Worm (Caenorhabditis elegans): Measurements from ENCODE around the gene dro-1.

dro-1 gene

ce11 chrIII:13348891-13349290 is 6.4 kb downstream of the dro-1 start:
- no peak for TF ChIP-seq ccch-3 (GFP tag; optimal IDR thresholded peaks at IDR 0.05)
- TF ChIP-seq akir-1 (GFP tag; optimal IDR thresholded peaks at IDR 0.05): no peak
- TF ChIP-seq efl-1 (GFP tag; optimal IDR thresholded peaks at IDR 0.05): no peak
- no peak for TF ChIP-seq cebp-1 (GFP tag; IDR thresholded peaks at IDR 0.05)
- no peak for TF ChIP-seq cebp-1 (tag; optimal IDR thresholded peaks at IDR 0.05)
- no peak for TF ChIP-seq chd-7 (tag; optimal IDR thresholded peaks at IDR 0.05)

ce11 chrIII:13350964-13351363 is 8.5 kb downstream of the dro-1 start:
- no peak for TF ChIP-seq snpc-3.4 (tag; optimal IDR thresholded peaks at IDR 0.05)
- TF ChIP-seq tlf-1 (GFP tag; optimal IDR thresholded peaks at IDR 0.05): no peak
- no peak for TF ChIP-seq egrh-3 (GFP tag; IDR thresholded peaks at IDR 0.05)
- no peak for TF ChIP-seq Y53G8AR.9 (GFP tag; conservative IDR thresholded peaks at IDR 0.05)
- TF ChIP-seq athp-1 (tag; optimal IDR thresholded peaks at IDR 0.05): no peak
- TF ChIP-seq sptf-2 (GFP tag; optimal IDR thresholded peaks at IDR 0.05): no peak
- no peak for TF ChIP-seq nhr-90 (tag; optimal IDR thresholded peaks at IDR 0.05)
- TF ChIP-seq ztf-22 (GFP tag; optimal IDR thresholded peaks at IDR 0.05): no peak
- TF ChIP-seq xnd-1 (tag; optimal IDR thresholded peaks at IDR 0.05): no peak
- no peak for TF ChIP-seq gei-17 (GFP tag; optimal IDR thresholded peaks at IDR 0.05)
- no peak for TF ChIP-seq pbrm-1 (GFP tag; IDR thresholded peaks at IDR 0.05)
- no peak for TF ChIP-seq dpff-1 (tag; optimal IDR thresholded peaks at IDR 0.05)

ce11 chrIII:13359256-13359655 is 16.8 kb downstream of the dro-1 start, which contains the start of gene F53A2.9:
Gene F53A2.9 (minus strand): TSS chrIII:13359356.
- no peak for TF ChIP-seq dpl-1 (GFP tag; optimal IDR thresholded peaks at IDR 0.05)
- TF ChIP-seq F23B12.7 (tag; optimal IDR thresholded peaks at IDR 0.05; ENCODE audit: insufficient read depth): no peak
- TF ChIP-seq nhr-120 (GFP tag; IDR thresholded peaks at IDR 0.05): no peak
- TF ChIP-seq aptf-3 (GFP tag; IDR thresholded peaks at IDR 0.05): no peak
- TF ChIP-seq egl-18 (GFP tag; IDR thresholded peaks at IDR 0.05): no peak

ce11 chrIII:13359847-13360246 is 17.4 kb downstream of the dro-1 start:
- TF ChIP-seq egl-18 (GFP tag; IDR thresholded peaks at IDR 0.05) (no peak), K12H6.12 (tag; optimal IDR thresholded peaks at IDR 0.05) (peak; percentile 40), F23B12.7 (tag; optimal IDR thresholded peaks at IDR 0.05; ENCODE audit: insufficient read depth) (peak; percentile 41), hmg-1.2 (GFP tag; IDR thresholded peaks at IDR 0.05) (peak; percentile 10; the same call in 1 of the 2 replicates), tlf-1 (GFP tag; optimal IDR thresholded peaks at IDR 0.05) (no peak), lin-54 (GFP tag; optimal IDR thresholded peaks at IDR 0.05) (no peak), nhr-80 (tag; optimal IDR thresholded peaks at IDR 0.05) (peak; percentile 60), attf-5 (GFP tag; optimal IDR thresholded peaks at IDR 0.05) (peak; percentile 67)

- TF ChIP-seq K12H6.12 (tag; optimal IDR thresholded peaks at IDR 0.05): no peak
- TF ChIP-seq dpl-1 (GFP tag; optimal IDR thresholded peaks at IDR 0.05): no peak
- TF ChIP-seq attf-5 (GFP tag; optimal IDR thresholded peaks at IDR 0.05): no peak
- TF ChIP-seq snpc-1.1 (tag; optimal IDR thresholded peaks at IDR 0.05; ENCODE audit: insufficient read depth): no peak
- TF ChIP-seq F49E8.2 (tag; optimal IDR thresholded peaks at IDR 0.05; ENCODE audit: insufficient read depth): no peak
- TF ChIP-seq aptf-3 (GFP tag; IDR thresholded peaks at IDR 0.05): no peak
- TF ChIP-seq sptf-2 (GFP tag; optimal IDR thresholded peaks at IDR 0.05): no peak
- TF ChIP-seq ztf-3 (GFP tag; optimal IDR thresholded peaks at IDR 0.05): no peak
- no peak for TF ChIP-seq snpc-3.4 (tag; optimal IDR thresholded peaks at IDR 0.05)
- TF ChIP-seq rpc-1 (optimal IDR thresholded peaks at IDR 0.05): no peak
- no peak for TF ChIP-seq rpc-1 (tag; optimal IDR thresholded peaks at IDR 0.05)
- TF ChIP-seq cebp-1 (GFP tag; IDR thresholded peaks at IDR 0.05): no peak
- no peak for TF ChIP-seq cebp-1 (tag; optimal IDR thresholded peaks at IDR 0.05)
Measured at ce11 chrIII:13370980-13371379, 28.5 kb downstream of the dro-1 start, which contains the start of gene T03F6.9. Gene T03F6.9 (minus strand): TSS chrIII:13371080.
